Worm (Caenorhabditis elegans) whole organism, L2 larva: ENCODE data around the gene cyn-10.

Experiments used
- C34F6.9 ChIP-seq: fragments of 150-350 bp; optimal IDR thresholded peaks from 2 replicates; lab custom pipeline; 2014; ENCODE audit warnings: missing biosample characterization, missing genetic modification characterization
- F13H6.1 ChIP-seq: sonication (generic microtip); optimal IDR thresholded peaks from 2 replicates; lab custom pipeline; 2016; ENCODE audit warnings: missing genetic modification characterization, missing compliant biosample characterization
- Y55F3AM.14 ChIP-seq: fragments of 200-800 bp; sonication (Bioruptor generic); optimal IDR thresholded peaks from 2 replicates; lab custom pipeline; 2018; ENCODE audit warnings: mild to moderate bottlenecking, missing genetic modification characterization, missing compliant biosample characterization
- ZK546.5 ChIP-seq: sonication (generic microtip); optimal IDR thresholded peaks from 2 replicates; lab custom pipeline; 2017; ENCODE audit warnings: missing biosample characterization, missing genetic modification characterization
- alr-1 ChIP-seq: fragments of 150-350 bp; optimal IDR thresholded peaks from 2 replicates; lab custom pipeline; 2014; ENCODE audit warnings: missing biosample characterization, missing genetic modification characterization
- ama-1 ChIP-seq: fragments of 150-350 bp; optimal IDR thresholded peaks from 2 replicates; lab custom pipeline; 2018; ENCODE audit warnings: inconsistent platforms
- blmp-1 ChIP-seq: sonication (generic microtip); optimal IDR thresholded peaks from 2 replicates; lab custom pipeline; 2017; ENCODE audit warnings: missing genetic modification characterization, mild to moderate bottlenecking, missing compliant biosample characterization, antibody characterized with exemption, moderate library complexity; ENCODE audit not compliant: insufficient read depth
- ceh-16 ChIP-seq: fragments of 150-350 bp; optimal IDR thresholded peaks from 2 replicates; lab custom pipeline; 2014; ENCODE audit warnings: missing biosample characterization, missing genetic modification characterization
- crh-2 ChIP-seq: sonication (generic microtip); optimal IDR thresholded peaks from 2 replicates; lab custom pipeline; 2017; ENCODE audit warnings: missing biosample characterization, missing genetic modification characterization
- dmd-4 ChIP-seq: sonication (generic microtip); optimal IDR thresholded peaks from 2 replicates; lab custom pipeline; 2017; ENCODE audit warnings: missing biosample characterization, missing genetic modification characterization
- elt-3 ChIP-seq: sonication (generic microtip); optimal IDR thresholded peaks from 2 replicates; lab custom pipeline; 2017; ENCODE audit warnings: missing biosample characterization, missing genetic modification characterization
- gmeb-1 ChIP-seq: fragments of 150-350 bp; optimal IDR thresholded peaks from 2 replicates; lab custom pipeline; 2014; ENCODE audit warnings: missing biosample characterization, missing genetic modification characterization
- lin-11 ChIP-seq: fragments of 150-350 bp; sonication (generic microtip); optimal IDR thresholded peaks from 2 replicates; lab custom pipeline; 2014; ENCODE audit warnings: missing biosample characterization, missing genetic modification characterization, inconsistent platforms, mixed read lengths
- lin-13 ChIP-seq: fragments of 150-350 bp; optimal IDR thresholded peaks from 2 replicates; lab custom pipeline; 2014; ENCODE audit warnings: missing biosample characterization, missing genetic modification reagents, missing genetic modification characterization
- lin-39 ChIP-seq: fragments of 150-350 bp; optimal IDR thresholded peaks from 2 replicates; lab custom pipeline; 2014; ENCODE audit warnings: missing biosample characterization, missing genetic modification reagents, missing genetic modification characterization
- lsy-2 ChIP-seq, 2 experiments: fragments of 150-350 bp in 1 of 2; sonication (generic microtip) in 1 of 2; optimal IDR thresholded peaks; 2 replicates each; lab custom pipeline; 2014 to 2017; ENCODE audit warnings: missing biosample characterization in 2 of 2, missing genetic modification characterization in 2 of 2
- mab-5 ChIP-seq: fragments of 150-350 bp; optimal IDR thresholded peaks from 2 replicates; lab custom pipeline; 2014; ENCODE audit warnings: missing biosample characterization, missing genetic modification characterization
- mbf-1 ChIP-seq: sonication (generic microtip); optimal IDR thresholded peaks from 2 replicates; lab custom pipeline; 2017; ENCODE audit warnings: missing biosample characterization, missing genetic modification characterization
- mdl-1 ChIP-seq, 2 experiments: fragments of 150-350 bp in 1 of 2; sonication (generic microtip) in 1 of 2; optimal IDR thresholded peaks; 2 replicates each; lab custom pipeline; 2017; ENCODE audit warnings: missing biosample characterization in 2 of 2, missing genetic modification characterization in 2 of 2
- nhr-10 ChIP-seq: sonication (generic microtip); optimal IDR thresholded peaks from 2 replicates; lab custom pipeline; 2017; ENCODE audit warnings: missing biosample characterization, missing genetic modification characterization
- nhr-129 ChIP-seq: fragments of 150-350 bp; optimal IDR thresholded peaks from 2 replicates; lab custom pipeline; 2014; ENCODE audit warnings: missing biosample characterization, missing genetic modification characterization
- nhr-21 ChIP-seq: fragments of 150-350 bp; optimal IDR thresholded peaks from 2 replicates; lab custom pipeline; 2014; ENCODE audit warnings: missing biosample characterization, missing genetic modification characterization
- nhr-23 ChIP-seq: fragments of 150-350 bp; optimal IDR thresholded peaks from 2 replicates; lab custom pipeline; 2014; ENCODE audit warnings: missing biosample characterization, missing genetic modification reagents, missing genetic modification characterization
- nhr-237 ChIP-seq: fragments of 150-350 bp; optimal IDR thresholded peaks from 2 replicates; lab custom pipeline; 2014; ENCODE audit warnings: missing biosample characterization, missing genetic modification characterization
- nhr-25 ChIP-seq: fragments of 150-350 bp; sonication (generic microtip); optimal IDR thresholded peaks from 3 replicates; lab custom pipeline; 2014; ENCODE audit warnings: missing biosample characterization, missing genetic modification characterization
- nhr-6 ChIP-seq: fragments of 150-350 bp; optimal IDR thresholded peaks from 2 replicates; lab custom pipeline; 2014; ENCODE audit warnings: missing biosample characterization, missing genetic modification characterization
- peb-1 ChIP-seq: fragments of 150-350 bp; optimal IDR thresholded peaks from 2 replicates; lab custom pipeline; 2014; ENCODE audit warnings: missing biosample characterization, missing genetic modification characterization
- sem-4 ChIP-seq: fragments of 150-350 bp; optimal IDR thresholded peaks from 2 replicates; lab custom pipeline; 2014; ENCODE audit warnings: missing biosample characterization, missing genetic modification reagents, missing genetic modification characterization
- sma-3 ChIP-seq: sonication (generic microtip); optimal IDR thresholded peaks from 2 replicates; lab custom pipeline; 2016; ENCODE audit warnings: missing genetic modification reagents, missing genetic modification characterization, missing compliant biosample characterization
- sma-9 ChIP-seq, 2 experiments: fragments of 150-350 bp in 1 of 2; sonication (generic microtip) in 1 of 2; optimal IDR thresholded peaks; 2 replicates each; lab custom pipeline; 2014 to 2016; ENCODE audit warnings: missing genetic modification characterization in 2 of 2, mild to moderate bottlenecking in 1 of 2, missing biosample characterization in 1 of 2, missing compliant biosample characterization in 1 of 2, missing genetic modification reagents in 1 of 2, moderate library complexity in 1 of 2
- snpc-4 ChIP-seq: fragments of 150-350 bp; optimal IDR thresholded peaks from 2 replicates; lab custom pipeline; 2014; ENCODE audit warnings: missing biosample characterization, missing genetic modification characterization
- unc-39 ChIP-seq: fragments of 150-350 bp; optimal IDR thresholded peaks from 2 replicates; lab custom pipeline; 2014; ENCODE audit warnings: missing biosample characterization, missing genetic modification characterization
- unc-55 ChIP-seq: fragments of 150-350 bp; sonication (generic microtip); optimal IDR thresholded peaks from 3 replicates; lab custom pipeline; 2014; ENCODE audit warnings: missing biosample characterization, missing genetic modification reagents, missing genetic modification characterization
- unc-62 ChIP-seq: fragments of 150-350 bp; optimal IDR thresholded peaks from 2 replicates; lab custom pipeline; 2014; ENCODE audit warnings: missing biosample characterization, missing genetic modification reagents, missing genetic modification characterization
- zag-1 ChIP-seq: fragments of 150-350 bp; optimal IDR thresholded peaks from 2 replicates; lab custom pipeline; 2014; ENCODE audit warnings: missing biosample characterization, missing genetic modification characterization
- ztf-1 ChIP-seq: fragments of 200-800 bp; sonication (Bioruptor generic); conservative IDR thresholded peaks from 2 replicates; pipeline ENCODE4 v1.3.6; 2022; ENCODE audit warnings: missing genetic modification characterization, missing compliant biosample characterization
- ztf-11 ChIP-seq: sonication (generic microtip); optimal IDR thresholded peaks from 2 replicates; lab custom pipeline; 2017; ENCODE audit warnings: missing biosample characterization, missing genetic modification characterization
- ztf-4 ChIP-seq: fragments of 150-350 bp; optimal IDR thresholded peaks from 2 replicates; lab custom pipeline; 2014; ENCODE audit warnings: missing biosample characterization, missing genetic modification characterization

The cyn-10 gene

DNA sequence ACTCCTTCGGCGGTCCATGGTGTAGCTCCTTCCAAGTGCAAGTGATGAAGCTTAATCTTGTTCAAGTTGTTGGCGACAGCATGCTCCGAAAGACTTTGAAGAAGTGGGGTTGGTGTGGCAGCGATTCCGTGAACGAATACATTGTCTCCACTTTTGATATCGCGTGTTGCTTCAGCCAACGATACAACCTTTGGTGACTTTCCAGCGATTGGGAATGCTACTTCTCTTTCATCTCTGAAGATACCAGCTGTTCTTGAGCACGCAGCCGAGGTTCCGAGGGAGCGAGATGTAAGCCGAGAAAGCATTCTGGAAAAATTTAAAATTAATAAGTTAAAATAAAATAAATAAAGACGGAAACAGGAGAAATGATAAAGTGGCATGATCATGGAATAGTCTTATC is 23.1 kb downstream of the cyn-10 start, which contains the start of gene acer-1:
acer-1 (minus strand) TSS at position 306 of the 400 bp plus-strand sequence.
- no peak for TF ChIP-seq sem-4 (tag; lab: Kevin White, UChicago)
- no peak for TF ChIP-seq unc-62 (GFP tag; lab: Kevin White, UChicago)
- TF ChIP-seq gmeb-1 (tag; lab: Kevin White, UChicago) = no peak
- TF ChIP-seq mdl-1 (tag; optimal IDR thresholded peaks at IDR 0.05; lab: Kevin White, UChicago) = no peak
- TF ChIP-seq ztf-4 (tag; lab: Kevin White, UChicago) = no peak
- no peak for TF ChIP-seq nhr-23 (tag; lab: Kevin White, UChicago)
- peak; percentile 49 for TF ChIP-seq ama-1 (lab: Kevin White, UChicago)
- peak; percentile 28 for TF ChIP-seq Y55F3AM.14 (GFP tag; lab: Kevin White, UChicago)
- no peak for TF ChIP-seq lsy-2 (tag; optimal IDR thresholded peaks at IDR 0.05; lab: Kevin White, UChicago)
- TF ChIP-seq nhr-10 (tag; lab: Kevin White, UChicago) = no peak
- peak; percentile 21 for TF ChIP-seq nhr-129
- TF ChIP-seq, all 48 proteins: peak for 3

DNA sequence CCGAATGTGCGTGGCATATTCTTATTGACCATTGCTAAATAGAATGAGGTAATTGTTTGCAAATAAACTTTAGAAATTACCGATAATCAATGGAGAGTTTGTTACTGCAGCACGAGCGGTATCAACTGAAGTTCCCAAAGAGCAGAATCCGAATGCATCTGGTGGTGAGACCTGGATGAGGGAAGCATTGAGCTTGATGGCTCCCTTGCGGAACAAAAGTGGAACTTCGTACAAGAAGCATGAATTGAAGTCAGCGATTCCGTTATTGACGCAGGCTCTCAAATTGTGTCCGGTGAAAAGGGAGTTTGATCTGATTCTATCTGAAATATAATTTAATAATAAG is 23.6 kb downstream of the cyn-10 start:
- no peak for TF ChIP-seq nhr-21 (tag; lab: Kevin White, UChicago)
- no peak for TF ChIP-seq blmp-1
- no peak for TF ChIP-seq nhr-23 (tag; lab: Kevin White, UChicago)
- no peak for TF ChIP-seq zag-1 (tag; lab: Kevin White, UChicago)
- TF ChIP-seq gmeb-1 (tag; lab: Kevin White, UChicago) = peak; percentile 15
- TF ChIP-seq, all 48 proteins: peak for 1

DNA sequence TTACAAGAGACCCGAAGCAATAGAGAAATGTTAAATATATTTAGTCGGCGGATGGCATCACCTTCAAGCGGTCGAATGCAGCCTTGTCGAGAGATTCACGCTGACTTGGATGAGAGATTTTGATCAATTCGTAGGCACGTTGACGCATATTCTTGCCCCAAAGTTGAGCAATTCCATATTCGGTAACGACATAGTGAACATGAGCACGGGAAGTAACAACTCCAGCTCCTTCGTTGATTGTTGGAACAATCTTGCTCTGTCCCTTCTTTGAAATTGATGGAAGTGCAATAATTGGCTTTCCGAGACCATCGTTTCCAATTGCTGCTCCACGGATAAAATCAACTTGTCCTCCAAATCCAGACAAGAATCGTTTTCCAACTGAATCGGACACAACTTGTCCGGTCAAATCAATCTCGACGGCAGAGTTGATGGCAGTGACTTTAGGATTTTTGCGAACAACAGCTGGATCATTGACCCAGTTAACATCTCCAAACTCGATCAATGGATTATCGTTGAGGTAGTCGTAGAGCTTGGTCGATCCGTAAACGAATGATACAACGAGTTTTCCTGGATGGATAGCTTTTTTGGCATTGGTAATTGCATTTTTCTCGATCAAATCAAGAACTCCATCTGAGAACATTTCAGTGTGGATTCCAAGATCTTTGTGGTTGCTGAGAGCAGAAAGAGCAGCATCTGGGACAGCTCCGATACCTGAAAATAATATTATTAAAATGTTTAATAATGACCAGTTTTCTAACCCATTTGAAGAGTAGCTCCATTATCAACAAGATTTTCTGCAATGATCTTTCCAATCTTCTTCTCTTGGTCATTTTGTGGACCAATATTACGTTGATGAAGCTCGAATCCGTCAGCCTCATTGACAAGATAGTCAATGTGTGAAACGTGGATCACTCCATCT is 24.2 kb downstream of the cyn-10 start:
- TF ChIP-seq unc-55 (GFP tag; lab: Kevin White, UChicago) (no peak), ama-1 (lab: Kevin White, UChicago) (peak; percentile 81), lin-39 (tag; lab: Kevin White, UChicago) (no peak), ztf-11 (tag; lab: Kevin White, UChicago) (no peak), ceh-16 (tag; lab: Kevin White, UChicago) (peak; percentile 3), zag-1 (tag; lab: Kevin White, UChicago) (no peak)

DNA sequence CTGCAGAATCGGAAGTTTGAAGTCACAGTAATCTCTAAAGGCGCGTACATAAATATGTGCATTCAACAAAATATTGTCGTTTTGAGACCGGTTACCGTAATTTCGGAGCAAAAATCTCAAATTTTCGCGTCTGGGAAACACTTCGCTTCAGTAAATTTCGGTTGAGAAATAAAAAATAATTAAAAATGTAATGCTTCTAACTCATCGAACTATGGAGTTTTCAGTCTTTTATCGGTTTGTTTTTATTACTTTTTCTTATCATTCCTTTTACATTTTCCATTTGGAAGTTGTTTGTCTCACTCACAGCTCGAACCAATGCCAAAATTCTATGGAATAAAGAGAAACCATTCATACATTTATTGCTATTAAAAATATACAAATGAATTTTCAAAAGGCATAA is 25.0 kb downstream of the cyn-10 start:
- TF ChIP-seq sem-4 (tag; lab: Kevin White, UChicago) = peak; percentile 32
- TF ChIP-seq elt-3 = no peak
- TF ChIP-seq ztf-4 (tag; lab: Kevin White, UChicago) = peak; percentile 89
- TF ChIP-seq nhr-129 = peak; percentile 36
- no peak for TF ChIP-seq unc-39 (tag; lab: Kevin White, UChicago)
- TF ChIP-seq ztf-1 (GFP tag; lab: Robert Waterston, UW) = no peak
- no peak for TF ChIP-seq nhr-237 (tag; lab: Kevin White, UChicago)
- peak; percentile 25 for TF ChIP-seq nhr-25
- peak; percentile 42 for TF ChIP-seq Y55F3AM.14 (GFP tag; lab: Kevin White, UChicago)
- TF ChIP-seq nhr-10 (tag; lab: Kevin White, UChicago) = no peak
- no peak for TF ChIP-seq mbf-1 (tag; lab: Kevin White, UChicago)
- TF ChIP-seq nhr-6 = peak; percentile 46
- TF ChIP-seq gmeb-1 (tag; lab: Kevin White, UChicago) = peak; percentile 62
- peak; percentile 68 for TF ChIP-seq lin-13 (GFP tag; lab: Kevin White, UChicago)
- no peak for TF ChIP-seq dmd-4 (tag; lab: Kevin White, UChicago)
- TF ChIP-seq peb-1 (tag; lab: Kevin White, UChicago) = no peak
- TF ChIP-seq lin-11 (tag; lab: Kevin White, UChicago) = no peak
- no peak for TF ChIP-seq lin-39 (tag; lab: Kevin White, UChicago)
- peak; percentile 3 for TF ChIP-seq mab-5 (tag; lab: Kevin White, UChicago)
- peak; percentile 35 for TF ChIP-seq F13H6.1 (tag; lab: Kevin White, UChicago)
- TF ChIP-seq C34F6.9 (tag; lab: Kevin White, UChicago) = peak; percentile 16
- peak in 1 of 2 experiments; percentile 74 for TF ChIP-seq lsy-2 (tag; optimal IDR thresholded peaks at IDR 0.05; lab: Kevin White, UChicago)
- peak; percentile 79 for TF ChIP-seq crh-2 (tag; lab: Kevin White, UChicago)
- TF ChIP-seq unc-62 (GFP tag; lab: Kevin White, UChicago) = no peak
- peak; percentile 63 for TF ChIP-seq ama-1 (lab: Kevin White, UChicago)
- peak; percentile 18 for TF ChIP-seq unc-55 (GFP tag; lab: Kevin White, UChicago)
- TF ChIP-seq sma-9 (GFP tag; optimal IDR thresholded peaks at IDR 0.05; lab: Kevin White, UChicago) = peak; percentile 49
- TF ChIP-seq sma-9 (tag; optimal IDR thresholded peaks at IDR 0.05; lab: Kevin White, UChicago) = no peak
- TF ChIP-seq sma-3 = peak; percentile 36
- no peak for TF ChIP-seq ZK546.5 (tag; lab: Kevin White, UChicago)
- TF ChIP-seq alr-1 (tag; lab: Kevin White, UChicago) = no peak
- no peak for TF ChIP-seq snpc-4 (tag; lab: Kevin White, UChicago)
